Fruit fly (Drosophila melanogaster): Measurements from ENCODE around the gene iPLA2-VIA.

DNA sequence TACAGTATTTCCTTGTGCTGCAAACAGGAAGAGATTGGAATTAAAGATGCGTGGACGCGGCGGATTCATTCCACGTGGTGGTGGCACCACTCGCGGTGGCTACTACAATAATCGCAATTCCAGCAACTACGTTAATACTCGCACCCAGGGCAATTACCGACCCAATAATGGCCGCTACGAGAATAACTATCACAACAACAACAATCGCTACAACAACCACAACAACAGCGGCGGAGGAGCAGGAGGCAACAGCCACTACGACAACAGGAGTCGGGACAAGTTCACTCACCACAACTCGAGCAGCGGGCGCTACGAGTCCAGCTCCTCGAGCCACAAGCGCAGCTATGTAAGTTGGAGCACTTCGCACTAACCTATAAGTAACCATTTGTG lies 899 bp upstream of the iPLA2-VIA start:
- no peak for TF ChIP-seq CG7101 (tag; optimal IDR thresholded peaks at IDR 0.05)
- TF ChIP-seq bab1 (GFP tag; optimal IDR thresholded peaks at IDR 0.05), result no peak
- TF ChIP-seq CG5204 (GFP tag; optimal IDR thresholded peaks at IDR 0.05), result no peak
- no peak for TF ChIP-seq Hr96 (GFP tag; optimal IDR thresholded peaks at IDR 0.05)

All from whole organism, adult.